Fruit fly (Drosophila melanogaster): ENCODE data around the gene RabX2.

dm6 chrX:10386183-10386582 is 31.0 kb upstream of the RabX2 start:
- no peak for TF ChIP-seq HLHmδ (GFP tag; optimal IDR thresholded peaks at IDR 0.05)
- no peak for TF ChIP-seq CG7839 (tag; optimal IDR thresholded peaks at IDR 0.05)
- no peak for TF ChIP-seq CG2199 (GFP tag; IDR thresholded peaks at IDR 0.05)
- no peak for TF ChIP-seq CG2202 (tag; optimal IDR thresholded peaks at IDR 0.05)
- no peak for TF ChIP-seq sr (GFP tag; IDR thresholded peaks at IDR 0.05)
